Fruit fly (Drosophila melanogaster): ENCODE measurements around the gene mRpS26.

DNA sequence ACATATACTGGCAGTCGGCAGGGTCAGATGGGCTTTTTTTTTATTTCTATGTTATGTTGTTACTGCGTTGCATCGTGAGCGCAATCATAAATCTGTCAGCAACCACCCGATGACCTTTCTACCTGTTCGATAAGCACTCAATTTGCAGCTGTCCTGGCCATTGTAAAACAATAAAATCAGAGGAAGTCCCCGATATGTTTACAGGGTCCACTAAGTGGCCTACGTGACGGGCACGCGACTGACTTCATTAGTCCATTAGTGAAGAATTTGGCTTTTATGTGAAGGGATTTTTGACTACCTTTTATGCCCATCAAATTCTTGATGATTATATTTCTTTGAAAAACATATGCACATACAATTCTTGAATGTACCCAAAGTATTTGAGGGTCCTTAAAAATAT lies 31.9 kb downstream of the mRpS26 start:
- TF ChIP-seq CG8478 (optimal IDR thresholded peaks at IDR 0.05), result no peak
- no peak for TF ChIP-seq CTCF (optimal IDR thresholded peaks at IDR 0.05)

Measured in S2 (cell line).